Worm (Caenorhabditis elegans): ENCODE data around the gene asp-13.

DNA sequence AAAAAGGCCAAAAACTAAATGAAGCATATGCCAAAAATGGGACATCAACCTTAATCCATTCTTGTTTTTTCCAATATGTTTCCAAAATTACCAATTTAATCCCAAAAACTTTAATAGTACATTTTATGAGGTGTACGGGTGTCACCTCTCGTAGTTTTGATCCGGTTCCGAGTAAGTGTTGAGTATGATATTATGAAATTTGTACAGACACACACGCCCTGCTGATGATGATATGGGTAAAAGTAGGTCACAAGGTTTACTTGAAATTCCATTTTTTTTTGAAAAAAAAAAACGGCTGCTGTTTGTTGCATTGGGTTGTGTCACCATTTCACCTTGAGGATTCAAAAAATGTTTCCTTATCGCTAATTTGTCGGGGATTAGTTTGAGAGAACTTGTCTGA lies 14.9 kb upstream of the asp-13 start:
- TF ChIP-seq ctbp-1 (GFP tag; IDR thresholded peaks at IDR 0.05) (no peak), skn-1 (tag; optimal IDR thresholded peaks at IDR 0.05) (no peak), hlh-30 (tag; optimal IDR thresholded peaks at IDR 0.05; ENCODE audit: insufficient read depth) (peak; percentile 57), egl-43 (GFP tag; IDR thresholded peaks at IDR 0.05) (no peak), ces-1 (GFP tag; optimal IDR thresholded peaks at IDR 0.05) (no peak), unc-62 (GFP tag; optimal IDR thresholded peaks at IDR 0.05 in 1 of 2) (no peak), unc-62 (tag; optimal IDR thresholded peaks at IDR 0.05) (no peak), tra-1 (GFP tag; IDR thresholded peaks at IDR 0.05) (0 out of 2 replicates have a peak, but pooled peaks have one; percentile 5), Y48G9A.11 (GFP tag; IDR thresholded peaks at IDR 0.05) (no peak), nhr-76 (tag; optimal IDR thresholded peaks at IDR 0.05) (no peak), rbr-2 (tag; optimal IDR thresholded peaks at IDR 0.05) (no peak)
